Worm (Caenorhabditis elegans) whole organism, midembryonic: ENCODE measurements around the gene Y75B7B.1.

ENCODE experiments used
- T22C8.4 ChIP-seq: fragments of 200-800 bp; sonication (Bioruptor generic); IDR thresholded peaks from 2 replicates; pipeline ENCODE4 v1.3.6; 2022; ENCODE audit warnings: missing genetic modification characterization, missing compliant biosample characterization
- cog-1 ChIP-seq: sonication (generic microtip); optimal IDR thresholded peaks from 2 replicates; lab custom pipeline; 2016; ENCODE audit warnings: missing genetic modification characterization, missing compliant biosample characterization
- flt-1 ChIP-seq: fragments of 200-800 bp; sonication (Bioruptor generic); IDR thresholded peaks from 2 replicates; pipeline ENCODE4 v1.3.6; 2022; ENCODE audit warnings: missing genetic modification characterization, missing compliant biosample characterization
- klf-2 ChIP-seq: fragments of 200-800 bp; sonication (Bioruptor generic); conservative IDR thresholded peaks from 2 replicates; pipeline ENCODE4 v1.3.6; 2022; ENCODE audit warnings: missing genetic modification reagents, missing genetic modification characterization, missing compliant biosample characterization
- med-1 ChIP-seq: sonication (generic microtip); optimal IDR thresholded peaks from 2 replicates; lab custom pipeline; 2017; ENCODE audit warnings: missing genetic modification characterization, mild to moderate bottlenecking, missing compliant biosample characterization, antibody characterized with exemption, missing genetic modification reagents; ENCODE audit not compliant: insufficient read depth
- ref-1 ChIP-seq: fragments of 200-800 bp; sonication (Bioruptor generic); conservative IDR thresholded peaks from 2 replicates; pipeline ENCODE4 v1.3.6; 2022; ENCODE audit warnings: missing genetic modification reagents, missing genetic modification characterization, missing compliant biosample characterization
- tab-1 ChIP-seq: fragments of 200-800 bp; sonication (Bioruptor generic); IDR thresholded peaks from 2 replicates; pipeline ENCODE4 v1.3.6; 2022; ENCODE audit warnings: missing genetic modification characterization, missing compliant biosample characterization
- ztf-23 ChIP-seq: fragments of 200-800 bp; sonication (Bioruptor generic); IDR thresholded peaks from 2 replicates; pipeline ENCODE4 v1.3.6; 2022; ENCODE audit warnings: missing genetic modification reagents, missing genetic modification characterization, missing compliant biosample characterization
- ztf-29 ChIP-seq: fragments of 200-800 bp; sonication (Bioruptor generic); IDR thresholded peaks from 2 replicates; pipeline ENCODE4 v1.3.6; 2022; ENCODE audit warnings: missing genetic modification reagents, missing genetic modification characterization, missing compliant biosample characterization

Y75B7B.1 gene

ce11 chrV:1243011-1243410, 27.7 kb upstream of the Y75B7B.1 start:
- TF ChIP-seq cog-1 (no peak), ztf-23 (GFP tag; lab: Robert Waterston, UW) (no peak), ref-1 (GFP tag; lab: Robert Waterston, UW) (no peak), tab-1 (GFP tag; lab: Robert Waterston, UW) (no peak), ztf-29 (no peak), med-1 (GFP tag; lab: Kevin White, UChicago) (no peak), T22C8.4 (GFP tag; lab: Robert Waterston, UW) (no peak), flt-1 (no peak), klf-2 (no peak)

ce11 chrV:1244021-1244708, 26.5 kb upstream of the Y75B7B.1 start:
- TF ChIP-seq cog-1 (no peak), tab-1 (GFP tag; lab: Robert Waterston, UW) (no peak), klf-2 (no peak), flt-1 (no peak), ref-1 (GFP tag; lab: Robert Waterston, UW) (no peak), ztf-23 (GFP tag; lab: Robert Waterston, UW) (no peak), med-1 (GFP tag; lab: Kevin White, UChicago) (no peak), T22C8.4 (GFP tag; lab: Robert Waterston, UW) (no peak), ztf-29 (no peak)

- TF ChIP-seq T22C8.4 (GFP tag; lab: Robert Waterston, UW) (no peak), cog-1 (no peak), med-1 (GFP tag; lab: Kevin White, UChicago) (no peak), klf-2 (no peak), tab-1 (GFP tag; lab: Robert Waterston, UW) (no peak), ztf-29 (no peak), flt-1 (no peak), ref-1 (GFP tag; lab: Robert Waterston, UW) (no peak), ztf-23 (GFP tag; lab: Robert Waterston, UW) (no peak)
Measured at ce11 chrV:1252794-1253193, 17.9 kb upstream of the Y75B7B.1 start.

- TF ChIP-seq klf-2 (no peak), med-1 (GFP tag; lab: Kevin White, UChicago) (no peak), tab-1 (GFP tag; lab: Robert Waterston, UW) (no peak), ref-1 (GFP tag; lab: Robert Waterston, UW) (no peak), ztf-23 (GFP tag; lab: Robert Waterston, UW) (no peak)
Measured at ce11 chrV:1260042-1260441, 10.7 kb upstream of the Y75B7B.1 start, which contains the start of gene C39F7.1. Gene C39F7.1, plus strand, starts transcription at chrV:1260342.

ce11 chrV:1262036-1262435, 8.7 kb upstream of the Y75B7B.1 start:
- TF ChIP-seq med-1 (GFP tag; lab: Kevin White, UChicago) (no peak), tab-1 (GFP tag; lab: Robert Waterston, UW) (no peak), T22C8.4 (GFP tag; lab: Robert Waterston, UW) (no peak), ztf-23 (GFP tag; lab: Robert Waterston, UW) (no peak), ref-1 (GFP tag; lab: Robert Waterston, UW) (no peak), cog-1 (no peak), ztf-29 (no peak), flt-1 (no peak), klf-2 (no peak)

- TF ChIP-seq flt-1 (no peak), cog-1 (no peak), ztf-23 (GFP tag; lab: Robert Waterston, UW) (no peak), ztf-29 (no peak), med-1 (GFP tag; lab: Kevin White, UChicago) (no peak), klf-2 (no peak), tab-1 (GFP tag; lab: Robert Waterston, UW) (no peak)
Measured at ce11 chrV:1263078-1263732, 7.5 kb upstream of the Y75B7B.1 start.

ce11 chrV:1263939-1264823, 6.5 kb upstream of the Y75B7B.1 start, which contains the start of the genes rab-1 and C39F7.5:
Gene rab-1, minus strand, starts transcription at chrV:1263989.
Gene C39F7.5, plus strand, starts transcription at chrV:1264773.
- no peak for TF ChIP-seq ztf-29
- TF ChIP-seq med-1 (GFP tag; lab: Kevin White, UChicago) = no peak
- no peak for TF ChIP-seq tab-1 (GFP tag; lab: Robert Waterston, UW)

ce11 chrV:1266540-1266939, 4.2 kb upstream of the Y75B7B.1 start:
- TF ChIP-seq flt-1 = no peak
- TF ChIP-seq ref-1 (GFP tag; lab: Robert Waterston, UW) = no peak

- TF ChIP-seq flt-1 (no peak), ztf-23 (GFP tag; lab: Robert Waterston, UW) (no peak), T22C8.4 (GFP tag; lab: Robert Waterston, UW) (no peak), med-1 (GFP tag; lab: Kevin White, UChicago) (no peak), cog-1 (no peak), ztf-29 (no peak)
Measured at ce11 chrV:1275924-1276323, 5.2 kb downstream of the Y75B7B.1 start, which contains the start of gene Y75B7B.2. Gene Y75B7B.2, minus strand, starts transcription at chrV:1276024.
